Worm (Caenorhabditis elegans): Measurements from ENCODE around the gene rga-4.

- TF ChIP-seq unc-39 (tag; optimal IDR thresholded peaks at IDR 0.05) (no peak), blmp-1 (tag; optimal IDR thresholded peaks at IDR 0.05; ENCODE audit: insufficient read depth) (no peak), unc-62 (GFP tag; optimal IDR thresholded peaks at IDR 0.05) (no peak), nhr-12 (tag; optimal IDR thresholded peaks at IDR 0.05) (no peak)
Measured at ce11 chrV:1375007-1375406, 8.0 kb downstream of the rga-4 start.

Measured in whole organism, L2 larva.